Worm (Caenorhabditis elegans) whole organism, mixed stage, embryonic: Measurements from ENCODE around the gene E02H9.13.
A peak's percentile ranks its signal among the peaks of the same experiment; 100 is the strongest.

Experiments used
- ces-1 ChIP-seq: fragments of 150-350 bp; optimal IDR thresholded peaks from 2 replicates; lab custom pipeline; 2014; ENCODE audit warnings: missing biosample characterization, missing genetic modification reagents, missing genetic modification characterization
- elt-3 ChIP-seq: fragments of 150-350 bp; optimal IDR thresholded peaks from 2 replicates; lab custom pipeline; 2014; ENCODE audit warnings: missing biosample characterization, missing genetic modification characterization
- lin-13 ChIP-seq: fragments of 150-350 bp; optimal IDR thresholded peaks from 2 replicates; lab custom pipeline; 2014; ENCODE audit warnings: missing biosample characterization, missing genetic modification characterization
- lsy-2 ChIP-seq: fragments of 150-350 bp; optimal IDR thresholded peaks from 2 replicates; lab custom pipeline; 2014; ENCODE audit warnings: missing biosample characterization, missing genetic modification characterization
- mab-5 ChIP-seq: fragments of 150-350 bp; optimal IDR thresholded peaks from 2 replicates; lab custom pipeline; 2014; ENCODE audit warnings: missing biosample characterization, missing genetic modification characterization
- mep-1 ChIP-seq: fragments of 150-350 bp; optimal IDR thresholded peaks from 2 replicates; lab custom pipeline; 2017; ENCODE audit warnings: missing biosample characterization, missing genetic modification reagents, missing genetic modification characterization, inconsistent platforms
- nhr-237 ChIP-seq: fragments of 150-350 bp; optimal IDR thresholded peaks from 2 replicates; lab custom pipeline; 2014; ENCODE audit warnings: missing biosample characterization, missing genetic modification characterization
- snpc-4 ChIP-seq: fragments of 150-350 bp; optimal IDR thresholded peaks from 2 replicates; lab custom pipeline; 2014; ENCODE audit warnings: missing biosample characterization, missing genetic modification characterization
- unc-120 ChIP-seq: sonication (generic microtip); optimal IDR thresholded peaks from 2 replicates; lab custom pipeline; 2017; ENCODE audit warnings: missing genetic modification characterization, missing compliant biosample characterization; ENCODE audit not compliant: poor library complexity, severe bottlenecking
- unc-39 ChIP-seq: fragments of 150-350 bp; optimal IDR thresholded peaks from 2 replicates; lab custom pipeline; 2014; ENCODE audit warnings: missing biosample characterization, missing genetic modification characterization
- unc-62 ChIP-seq: fragments of 150-350 bp; optimal IDR thresholded peaks from 2 replicates; lab custom pipeline; 2014; ENCODE audit warnings: missing biosample characterization, missing genetic modification reagents, missing genetic modification characterization

DNA sequence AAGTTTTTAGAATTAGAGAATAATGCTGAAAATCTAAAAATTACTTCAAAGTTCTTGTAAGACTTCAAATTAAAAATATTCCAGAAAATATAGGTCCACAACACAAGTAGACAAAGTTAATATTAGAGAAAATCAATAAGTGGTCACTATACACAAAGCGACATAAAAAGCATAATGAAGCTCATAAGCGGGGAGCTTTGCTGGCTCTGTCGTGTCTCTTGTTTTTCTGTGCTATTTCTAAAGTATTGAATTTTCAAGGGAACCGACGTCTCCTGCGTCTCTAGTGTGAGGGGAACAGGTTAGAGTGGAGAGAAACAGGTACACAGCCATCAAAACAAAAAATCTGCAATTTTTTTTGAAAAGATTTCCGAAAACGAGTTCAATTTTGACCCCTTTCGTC is at the start of gene E02H9.13:
- TF ChIP-seq unc-39 (tag; lab: Kevin White, UChicago) (no peak), lin-13 (tag; lab: Kevin White, UChicago) (no peak), ces-1 (GFP tag; lab: Kevin White, UChicago) (peak; percentile 76), mab-5 (no peak), mep-1 (tag; lab: Kevin White, UChicago) (no peak), nhr-237 (tag; lab: Kevin White, UChicago) (no peak), snpc-4 (tag; lab: Kevin White, UChicago) (no peak), lsy-2 (tag; lab: Kevin White, UChicago) (no peak), elt-3 (no peak), unc-120 (tag; lab: Kevin White, UChicago) (no peak), unc-62 (no peak)
